Worm (Caenorhabditis elegans): ENCODE measurements around the gene T27D12.6.
A peak's percentile ranks its signal among the peaks of the same experiment; 100 is the strongest.

The T27D12.6 gene

DNA sequence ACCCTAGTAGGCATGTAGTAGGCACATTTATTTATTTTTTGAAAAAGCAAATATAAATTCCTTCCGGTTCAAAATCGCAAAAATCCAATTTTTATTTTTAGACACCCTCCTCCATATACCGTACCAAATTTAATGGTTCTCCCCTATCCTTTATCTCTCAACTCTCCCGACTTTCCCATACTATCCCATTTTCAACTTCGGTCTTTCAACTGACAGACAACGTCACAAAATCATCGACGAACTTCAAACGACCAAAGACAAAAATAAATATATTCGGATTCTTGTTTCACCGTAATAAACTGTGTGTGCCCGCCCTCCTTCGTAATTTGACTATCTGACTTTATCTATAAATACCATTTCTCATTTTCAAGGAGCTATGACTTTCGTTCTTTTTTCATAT lies at the start of gene T27D12.6:
TSS of gene T27D12.6 (plus strand) at position 301 of the 400 bp plus-strand sequence.
- TF ChIP-seq nhr-129 (tag; optimal IDR thresholded peaks at IDR 0.05) (no peak), nhr-12 (tag; optimal IDR thresholded peaks at IDR 0.05) (no peak), peb-1 (tag; optimal IDR thresholded peaks at IDR 0.05) (no peak), nhr-25 (tag; optimal IDR thresholded peaks at IDR 0.05) (no peak), mbf-1 (tag; optimal IDR thresholded peaks at IDR 0.05) (no peak), nhr-10 (tag; optimal IDR thresholded peaks at IDR 0.05) (no peak), nhr-237 (tag; optimal IDR thresholded peaks at IDR 0.05) (no peak), unc-39 (tag; optimal IDR thresholded peaks at IDR 0.05) (no peak), ztf-1 (GFP tag; conservative IDR thresholded peaks at IDR 0.05) (no peak), Y55F3AM.14 (GFP tag; optimal IDR thresholded peaks at IDR 0.05) (no peak), ama-1 (optimal IDR thresholded peaks at IDR 0.05) (no peak), unc-55 (GFP tag; optimal IDR thresholded peaks at IDR 0.05) (no peak)

DNA sequence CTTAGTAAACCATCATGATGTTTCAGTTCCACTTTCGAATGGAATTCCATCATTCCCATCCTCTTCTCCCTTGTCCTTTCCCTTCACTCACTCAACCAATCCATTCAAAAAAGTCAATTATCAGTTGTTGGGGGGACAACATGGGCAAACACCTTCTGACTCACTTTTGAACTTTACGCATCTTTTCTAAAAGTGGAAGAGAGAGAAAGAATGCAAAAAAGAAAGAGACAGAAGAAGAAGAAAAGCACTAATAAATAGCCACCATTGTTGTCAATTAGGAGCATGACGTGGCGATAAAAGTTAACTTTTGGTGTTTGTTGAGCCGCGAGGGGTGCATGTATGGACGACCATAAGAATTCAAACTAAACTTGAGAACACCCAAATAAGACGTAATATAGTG lies 47.3 kb upstream of the T27D12.6 start:
- TF ChIP-seq blmp-1 (tag; optimal IDR thresholded peaks at IDR 0.05; ENCODE audit: insufficient read depth) = no peak
- TF ChIP-seq nhr-6 (tag; optimal IDR thresholded peaks at IDR 0.05) = no peak
- no peak for TF ChIP-seq elt-3 (tag; optimal IDR thresholded peaks at IDR 0.05)
- TF ChIP-seq nhr-237 (tag; optimal IDR thresholded peaks at IDR 0.05) = no peak
- no peak for TF ChIP-seq skn-1 (tag; optimal IDR thresholded peaks at IDR 0.05)
- no peak for TF ChIP-seq unc-39 (tag; optimal IDR thresholded peaks at IDR 0.05)
- TF ChIP-seq elt-1 (tag; optimal IDR thresholded peaks at IDR 0.05) = no peak
- no peak for TF ChIP-seq nhr-77 (tag; optimal IDR thresholded peaks at IDR 0.05)
- TF ChIP-seq ceh-16 (tag; optimal IDR thresholded peaks at IDR 0.05) = no peak
- TF ChIP-seq aly-2 (tag; optimal IDR thresholded peaks at IDR 0.05) = no peak
- TF ChIP-seq fos-1 (tag; optimal IDR thresholded peaks at IDR 0.05) = no peak
- TF ChIP-seq sma-9 (GFP tag; optimal IDR thresholded peaks at IDR 0.05) = no peak
- TF ChIP-seq sma-9 (tag; optimal IDR thresholded peaks at IDR 0.05) = no peak
- TF ChIP-seq sem-4 (tag; optimal IDR thresholded peaks at IDR 0.05) = no peak
- no peak for TF ChIP-seq lin-39 (tag; optimal IDR thresholded peaks at IDR 0.05)
- no peak for TF ChIP-seq lsy-2 (tag; optimal IDR thresholded peaks at IDR 0.05)
- no peak for TF ChIP-seq Y55F3AM.14 (GFP tag; optimal IDR thresholded peaks at IDR 0.05)
- no peak for TF ChIP-seq gmeb-1 (tag; optimal IDR thresholded peaks at IDR 0.05)
- TF ChIP-seq nhr-23 (tag; optimal IDR thresholded peaks at IDR 0.05) = no peak
- TF ChIP-seq mab-5 (tag; optimal IDR thresholded peaks at IDR 0.05) = no peak
- TF ChIP-seq nhr-10 (tag; optimal IDR thresholded peaks at IDR 0.05) = no peak

DNA sequence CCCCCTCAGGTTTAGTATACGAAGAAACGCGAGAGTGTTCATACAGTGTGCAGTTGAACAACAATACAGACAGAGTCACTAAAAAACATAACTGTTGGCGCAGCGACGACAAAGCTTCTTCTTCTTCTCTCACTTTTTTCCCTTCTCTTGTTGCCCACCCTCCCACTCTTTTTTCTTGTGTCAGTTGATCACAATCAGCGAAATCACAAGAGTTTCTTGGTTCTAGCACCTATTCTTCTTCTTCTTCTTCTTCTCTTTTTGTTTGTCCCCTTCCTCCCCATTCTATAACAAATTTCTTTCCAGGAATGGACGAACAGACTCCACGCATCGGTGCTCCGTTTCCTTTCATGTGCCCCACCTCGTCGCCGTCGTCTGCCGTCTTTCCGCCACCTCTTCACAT lies 44.9 kb upstream of the T27D12.6 start, which contains the start of gene F43G6.4:
TSS of gene F43G6.4 (plus strand) at position 301 of the 400 bp plus-strand sequence.
- TF ChIP-seq nhr-25 (tag; optimal IDR thresholded peaks at IDR 0.05) (no peak), aly-2 (tag; optimal IDR thresholded peaks at IDR 0.05) (no peak), ztf-1 (GFP tag; conservative IDR thresholded peaks at IDR 0.05) (no peak), Y55F3AM.14 (GFP tag; optimal IDR thresholded peaks at IDR 0.05) (no peak), unc-62 (GFP tag; optimal IDR thresholded peaks at IDR 0.05) (no peak), nhr-6 (tag; optimal IDR thresholded peaks at IDR 0.05) (no peak), R02D3.7 (tag; optimal IDR thresholded peaks at IDR 0.05) (no peak)

DNA sequence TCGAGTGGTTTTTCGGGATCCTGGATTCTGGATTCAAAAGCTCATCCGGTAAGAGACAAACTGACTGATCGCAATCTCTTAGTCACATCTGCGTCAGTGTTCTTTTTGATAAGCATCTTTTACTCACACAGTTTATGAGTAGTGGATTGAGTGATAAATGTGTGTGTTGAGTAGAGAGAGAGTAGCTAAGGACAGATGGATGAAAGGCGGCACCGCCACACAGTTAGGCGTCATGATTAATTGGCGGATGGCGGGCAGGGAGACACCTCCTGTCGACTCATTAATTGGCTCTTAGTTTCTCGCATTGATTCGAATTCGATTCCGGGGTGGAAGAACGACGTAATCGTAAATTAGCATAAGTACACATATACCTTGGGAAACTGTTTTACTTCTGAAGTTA lies 40.9 kb upstream of the T27D12.6 start:
- TF ChIP-seq ceh-16 (tag; optimal IDR thresholded peaks at IDR 0.05) (peak; percentile 54), nhr-23 (tag; optimal IDR thresholded peaks at IDR 0.05) (no peak), unc-62 (GFP tag; optimal IDR thresholded peaks at IDR 0.05) (no peak), R02D3.7 (tag; optimal IDR thresholded peaks at IDR 0.05) (no peak), alr-1 (tag; optimal IDR thresholded peaks at IDR 0.05) (no peak)

DNA sequence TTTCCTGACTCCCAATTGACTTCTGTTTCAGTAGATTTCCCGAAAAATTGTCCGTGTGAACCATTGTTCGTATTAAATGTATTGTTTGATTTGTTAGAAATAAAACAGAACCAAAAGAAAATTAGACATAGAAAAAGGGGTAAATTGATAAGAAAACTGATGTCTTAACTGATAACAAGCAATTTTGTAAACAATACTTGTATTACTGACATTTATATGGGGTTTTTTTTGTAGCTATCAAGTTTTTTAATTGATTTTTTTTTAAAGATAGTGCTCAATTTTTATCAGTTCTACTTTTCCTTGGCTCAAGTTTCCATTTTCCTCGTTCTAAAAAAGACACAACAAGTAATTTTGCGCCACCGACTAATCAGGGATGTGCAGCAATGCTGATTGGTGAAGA lies 38.1 kb upstream of the T27D12.6 start:
- no peak for TF ChIP-seq unc-55 (GFP tag; optimal IDR thresholded peaks at IDR 0.05)
- peak; percentile 17 for TF ChIP-seq fos-1 (tag; optimal IDR thresholded peaks at IDR 0.05)

DNA sequence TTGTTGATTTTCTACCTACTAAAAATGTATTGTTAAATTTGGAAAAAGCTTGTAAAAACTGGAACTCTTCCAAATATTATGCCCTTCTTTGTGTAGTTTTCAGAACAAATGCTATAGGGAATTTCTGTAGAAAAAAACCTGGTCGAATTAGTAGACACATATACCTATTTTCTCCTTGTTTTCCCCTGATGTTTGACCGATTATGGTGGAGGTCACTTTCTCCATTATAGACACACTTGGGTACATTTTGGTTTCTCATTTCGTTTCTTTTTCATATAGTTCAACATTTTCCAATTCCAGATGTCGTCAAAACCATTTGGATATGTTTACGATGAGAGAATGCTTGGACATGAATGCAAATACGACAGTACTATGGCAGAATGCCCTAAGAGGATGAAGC lies 36.6 kb upstream of the T27D12.6 start, which contains the start of gene hda-5:
TSS of gene hda-5 (plus strand) at position 301 of the 400 bp plus-strand sequence.
- TF ChIP-seq ztf-1 (GFP tag; conservative IDR thresholded peaks at IDR 0.05) = no peak
- TF ChIP-seq dmd-4 (tag; optimal IDR thresholded peaks at IDR 0.05) = no peak
- no peak for TF ChIP-seq unc-39 (tag; optimal IDR thresholded peaks at IDR 0.05)
- TF ChIP-seq C34F6.9 (tag; optimal IDR thresholded peaks at IDR 0.05) = no peak
- TF ChIP-seq unc-55 (GFP tag; optimal IDR thresholded peaks at IDR 0.05) = no peak
- TF ChIP-seq mbf-1 (tag; optimal IDR thresholded peaks at IDR 0.05) = no peak
- no peak for TF ChIP-seq nhr-25 (tag; optimal IDR thresholded peaks at IDR 0.05)
- TF ChIP-seq ceh-82 (tag; optimal IDR thresholded peaks at IDR 0.05) = no peak
- TF ChIP-seq fos-1 (tag; optimal IDR thresholded peaks at IDR 0.05) = no peak
- no peak for TF ChIP-seq sma-9 (GFP tag; optimal IDR thresholded peaks at IDR 0.05)
- no peak for TF ChIP-seq sma-9 (tag; optimal IDR thresholded peaks at IDR 0.05)
- TF ChIP-seq F13H6.1 (tag; optimal IDR thresholded peaks at IDR 0.05) = no peak
- no peak for TF ChIP-seq ceh-16 (tag; optimal IDR thresholded peaks at IDR 0.05)
- no peak for TF ChIP-seq nhr-10 (tag; optimal IDR thresholded peaks at IDR 0.05)
